Worm (Caenorhabditis elegans) whole organism, late embryonic: ENCODE measurements around the gene ttbk-8.2.

Experiments used
- C38D4.7 ChIP-seq: fragments of 200-800 bp; sonication (Bioruptor generic); optimal IDR thresholded peaks from 2 replicates; lab custom pipeline; 2018; ENCODE audit warnings: mild to moderate bottlenecking, missing genetic modification characterization, moderate library complexity, missing compliant biosample characterization
- F13H6.1 ChIP-seq: sonication (generic microtip); optimal IDR thresholded peaks from 2 replicates; lab custom pipeline; 2016; ENCODE audit warnings: missing genetic modification characterization, missing compliant biosample characterization
- T23F11.4 ChIP-seq: fragments of 200-800 bp; sonication (Bioruptor generic); optimal IDR thresholded peaks from 2 replicates; lab custom pipeline; 2018; ENCODE audit warnings: mild to moderate bottlenecking, missing genetic modification characterization, missing compliant biosample characterization
- Y22D7AL.16 ChIP-seq: sonication (generic microtip); optimal IDR thresholded peaks from 2 replicates; lab custom pipeline; 2016; ENCODE audit warnings: missing genetic modification characterization, missing compliant biosample characterization
- ahr-1 ChIP-seq: sonication (generic microtip); optimal IDR thresholded peaks from 2 replicates; lab custom pipeline; 2016; ENCODE audit warnings: missing genetic modification characterization, missing compliant biosample characterization
- ama-1 ChIP-seq: fragments of 150-350 bp; optimal IDR thresholded peaks from 2 replicates; lab custom pipeline; 2014
- ceh-18 ChIP-seq: sonication (generic microtip); optimal IDR thresholded peaks from 2 replicates; lab custom pipeline; 2016; ENCODE audit warnings: missing genetic modification characterization, missing compliant biosample characterization
- ceh-19 ChIP-seq: fragments of 200-800 bp; sonication (Bioruptor generic); optimal IDR thresholded peaks from 2 replicates; lab custom pipeline; 2018; ENCODE audit warnings: mild to moderate bottlenecking, missing genetic modification characterization, missing compliant biosample characterization
- ceh-2 ChIP-seq: sonication (generic microtip); optimal IDR thresholded peaks from 2 replicates; lab custom pipeline; 2016; ENCODE audit warnings: missing genotype, missing genetic modification characterization, missing compliant biosample characterization
- ceh-24 ChIP-seq: sonication (generic microtip); optimal IDR thresholded peaks from 2 replicates; lab custom pipeline; 2016; ENCODE audit warnings: mild to moderate bottlenecking, missing genetic modification characterization, missing compliant biosample characterization
- ceh-30 ChIP-seq: fragments of 150-350 bp; optimal IDR thresholded peaks from 2 replicates; lab custom pipeline; 2014; ENCODE audit warnings: missing biosample characterization, missing genetic modification characterization
- ceh-45 ChIP-seq: fragments of 200-800 bp; sonication (Bioruptor generic); IDR thresholded peaks from 2 replicates; pipeline ENCODE4 v1.3.6; 2022; ENCODE audit warnings: missing genetic modification reagents, missing genetic modification characterization, missing compliant biosample characterization
- ceh-48 ChIP-seq: sonication (generic microtip); optimal IDR thresholded peaks from 2 replicates; lab custom pipeline; 2016; ENCODE audit warnings: missing genetic modification characterization, inconsistent platforms, missing compliant biosample characterization
- che-1 ChIP-seq: sonication (generic microtip); optimal IDR thresholded peaks from 2 replicates; lab custom pipeline; 2016; ENCODE audit warnings: mild to moderate bottlenecking, missing genetic modification characterization, missing compliant biosample characterization
- eyg-1 ChIP-seq: sonication (generic microtip); optimal IDR thresholded peaks from 2 replicates; lab custom pipeline; 2016; ENCODE audit warnings: missing genotype, missing genetic modification characterization, missing compliant biosample characterization
- fkh-10 ChIP-seq: fragments of 150-350 bp; optimal IDR thresholded peaks from 2 replicates; lab custom pipeline; 2014; ENCODE audit warnings: missing biosample characterization, missing genetic modification reagents, missing genetic modification characterization
- fkh-6 ChIP-seq: sonication (generic microtip); optimal IDR thresholded peaks from 2 replicates; lab custom pipeline; 2016; ENCODE audit warnings: missing genetic modification characterization, missing compliant biosample characterization
- gmeb-2 ChIP-seq: sonication (generic microtip); optimal IDR thresholded peaks from 2 replicates; lab custom pipeline; 2016; ENCODE audit warnings: missing genetic modification characterization, inconsistent platforms, missing compliant biosample characterization
- hlh-15 ChIP-seq: sonication (generic microtip); optimal IDR thresholded peaks from 2 replicates; lab custom pipeline; 2016; ENCODE audit warnings: missing genetic modification characterization, missing compliant biosample characterization
- hlh-30 ChIP-seq: sonication (generic microtip); optimal IDR thresholded peaks from 2 replicates; lab custom pipeline; 2017; ENCODE audit warnings: antibody characterized with exemption, missing genetic modification characterization, missing compliant biosample characterization; ENCODE audit not compliant: insufficient read depth
- hlh-6 ChIP-seq: sonication (generic microtip); optimal IDR thresholded peaks from 2 replicates; lab custom pipeline; 2016; ENCODE audit warnings: missing genotype, missing genetic modification characterization, missing compliant biosample characterization
- hlh-8 ChIP-seq: sonication (generic microtip); optimal IDR thresholded peaks from 2 replicates; lab custom pipeline; 2016; ENCODE audit warnings: missing genotype, missing genetic modification characterization, missing compliant biosample characterization
- mec-3 ChIP-seq: sonication (generic microtip); optimal IDR thresholded peaks from 2 replicates; lab custom pipeline; 2016; ENCODE audit warnings: borderline replicate concordance, missing genetic modification characterization, missing compliant biosample characterization
- nfya-1 ChIP-seq: sonication (generic microtip); optimal IDR thresholded peaks from 2 replicates; lab custom pipeline; 2017; ENCODE audit warnings: missing genetic modification characterization, mild to moderate bottlenecking, missing compliant biosample characterization, antibody characterized with exemption, moderate library complexity
- nhr-11 ChIP-seq: fragments of 150-350 bp; optimal IDR thresholded peaks from 2 replicates; lab custom pipeline; 2014; ENCODE audit warnings: missing biosample characterization, missing genetic modification characterization
- nhr-232 ChIP-seq: sonication (generic microtip); optimal IDR thresholded peaks from 2 replicates; lab custom pipeline; 2016; ENCODE audit warnings: missing genetic modification characterization, missing compliant biosample characterization
- odd-2 ChIP-seq: sonication (generic microtip); optimal IDR thresholded peaks from 2 replicates; lab custom pipeline; 2017; ENCODE audit warnings: antibody characterized with exemption, mild to moderate bottlenecking, missing genetic modification characterization, missing compliant biosample characterization
- ref-2 ChIP-seq: sonication (generic microtip); optimal IDR thresholded peaks from 2 replicates; lab custom pipeline; 2016; ENCODE audit warnings: missing genetic modification characterization, missing compliant biosample characterization
- sdc-2 ChIP-seq: sonication (generic microtip); optimal IDR thresholded peaks from 2 replicates; lab custom pipeline; 2016; ENCODE audit warnings: missing genotype, missing genetic modification characterization, missing compliant biosample characterization
- syd-9 ChIP-seq: sonication (generic microtip); optimal IDR thresholded peaks from 2 replicates; lab custom pipeline; 2016; ENCODE audit warnings: mild to moderate bottlenecking, missing genetic modification characterization, moderate library complexity, missing compliant biosample characterization
- tbx-7 ChIP-seq: sonication (generic microtip); optimal IDR thresholded peaks from 2 replicates; lab custom pipeline; 2016; ENCODE audit warnings: missing genotype, missing genetic modification characterization, missing compliant biosample characterization
- unc-42 ChIP-seq: sonication (generic microtip); optimal IDR thresholded peaks from 2 replicates; lab custom pipeline; 2016; ENCODE audit warnings: missing genotype, missing genetic modification characterization, missing compliant biosample characterization
- ztf-16 ChIP-seq: sonication (generic microtip); optimal IDR thresholded peaks from 2 replicates; lab custom pipeline; 2017; ENCODE audit warnings: missing genetic modification characterization, missing compliant biosample characterization

The ttbk-8.2 gene

DNA sequence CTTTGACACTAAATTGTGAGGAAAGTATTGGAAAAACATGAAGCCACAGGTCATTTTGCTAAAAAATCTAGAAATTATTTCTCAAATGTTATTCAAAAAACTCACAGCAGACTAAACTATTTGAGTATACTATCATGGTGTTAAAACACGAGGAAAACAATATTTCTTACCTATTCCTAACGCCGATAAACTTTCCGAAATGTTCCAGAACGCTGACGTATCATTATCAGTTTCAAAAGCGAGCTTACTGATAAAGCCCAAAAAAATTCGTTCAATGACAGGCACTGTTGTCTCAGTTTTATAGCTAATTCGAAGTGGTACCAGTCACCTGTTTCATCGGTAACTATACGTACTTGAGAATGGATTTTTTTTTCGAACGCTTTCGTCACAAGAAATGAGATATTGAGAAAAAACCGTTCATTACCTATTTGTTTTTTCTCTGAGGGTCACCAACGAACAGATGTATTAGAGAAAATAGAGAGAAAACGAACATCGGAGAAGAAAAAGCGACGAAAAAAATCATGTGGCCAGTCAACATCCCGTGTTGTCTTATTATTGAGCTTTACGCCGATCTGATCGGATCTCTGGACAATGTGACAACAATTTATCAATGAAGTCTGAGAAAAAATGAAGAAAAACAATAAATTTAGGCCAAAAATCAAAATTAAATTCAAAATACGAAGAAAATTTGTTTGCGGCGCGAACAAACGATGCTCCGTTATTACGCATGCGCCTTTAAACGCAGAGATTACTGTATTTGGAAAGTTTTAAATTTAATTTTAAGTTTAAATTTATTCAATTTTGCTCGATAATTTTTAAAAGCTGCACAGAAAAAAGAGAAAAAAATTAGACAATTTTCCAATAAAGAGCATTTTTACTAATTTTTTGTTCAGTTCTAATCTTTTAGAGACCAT is 34.6 kb downstream of the ttbk-8.2 start:
- no peak for TF ChIP-seq F13H6.1

DNA sequence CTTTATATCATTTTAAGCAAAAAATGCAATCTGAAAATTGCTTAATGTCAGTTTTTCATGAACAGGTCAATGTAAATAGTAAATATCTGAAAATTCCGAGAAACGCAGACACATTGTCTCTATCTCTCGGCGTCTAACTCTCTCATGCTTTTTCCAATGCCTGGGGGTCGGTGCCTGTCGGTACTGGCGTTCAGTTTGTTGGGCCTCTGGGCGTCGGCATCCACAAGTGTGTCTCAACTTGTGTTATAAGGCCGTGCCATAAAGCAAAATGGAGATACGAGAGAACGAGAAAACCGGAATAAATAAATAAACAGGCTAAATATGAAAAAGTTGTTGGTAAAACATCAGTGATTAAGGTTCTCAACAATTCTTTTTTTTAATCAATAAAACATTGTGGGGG is 35.5 kb downstream of the ttbk-8.2 start:
- TF ChIP-seq eyg-1, result no peak
- TF ChIP-seq ceh-18 (tag; lab: Kevin White, UChicago), result peak; percentile 2
- TF ChIP-seq, all 69 proteins: peak for 1

DNA sequence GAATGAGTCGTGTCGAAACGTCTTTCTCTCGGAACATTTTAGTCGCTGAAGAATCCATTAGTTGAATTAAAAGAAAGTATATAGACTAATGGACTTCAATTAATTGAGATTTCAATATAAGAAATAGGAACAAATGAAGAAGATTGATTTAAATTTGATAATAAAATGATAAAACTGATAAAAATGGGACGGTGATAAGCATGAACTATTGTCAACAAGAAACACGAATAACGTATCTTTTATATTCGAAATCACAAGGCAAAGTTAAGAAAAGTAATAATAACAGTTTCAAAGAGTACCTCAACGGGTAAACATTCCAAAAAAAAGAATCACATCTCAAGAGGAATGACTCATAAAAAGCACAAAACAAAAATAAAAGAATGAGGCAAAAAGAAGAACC is 37.7 kb downstream of the ttbk-8.2 start, which contains the start of gene T19E7.6:
TSS of gene T19E7.6 (minus strand) at position 45 of the 400 bp plus-strand sequence.
- TF ChIP-seq eyg-1 (no peak), ceh-45 (GFP tag; lab: Robert Waterston, UW) (no peak), fkh-10 (GFP tag; lab: Kevin White, UChicago) (no peak), ceh-24 (tag; lab: Kevin White, UChicago) (no peak), nfya-1 (tag; lab: Kevin White, UChicago) (no peak), hlh-6 (tag; lab: Kevin White, UChicago) (no peak), odd-2 (tag; lab: Kevin White, UChicago) (no peak), ceh-30 (tag; lab: Kevin White, UChicago) (no peak), ztf-16 (tag; lab: Kevin White, UChicago) (no peak), ceh-19 (GFP tag; lab: Kevin White, UChicago) (no peak), gmeb-2 (tag; lab: Kevin White, UChicago) (no peak), hlh-15 (tag; lab: Kevin White, UChicago) (no peak)

DNA sequence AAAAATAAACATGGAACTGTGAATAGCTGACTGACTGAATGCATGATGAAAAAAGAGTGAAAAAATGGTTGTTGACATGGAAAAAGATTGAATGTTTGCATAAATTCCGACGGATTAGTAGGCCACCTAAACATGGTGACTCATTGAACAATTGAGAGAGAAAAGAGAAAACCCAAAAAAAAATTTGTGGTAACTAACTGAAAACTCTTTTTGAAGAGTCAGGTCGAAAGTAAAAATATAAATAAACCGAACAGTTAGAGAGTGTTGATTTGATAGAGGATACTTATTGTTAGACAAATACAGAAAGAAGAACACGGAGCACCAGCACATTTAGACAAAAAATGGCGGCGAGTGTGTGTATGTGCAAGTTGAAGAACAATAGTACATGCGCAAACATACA is 39.6 kb downstream of the ttbk-8.2 start:
- TF ChIP-seq fkh-6 (tag; lab: Kevin White, UChicago) (no peak), T23F11.4 (no peak), hlh-8 (tag; lab: Kevin White, UChicago) (no peak), che-1 (tag; lab: Kevin White, UChicago) (no peak), hlh-30 (tag; lab: Kevin White, UChicago) (no peak), nfya-1 (tag; lab: Kevin White, UChicago) (no peak), syd-9 (no peak), ceh-2 (no peak), ahr-1 (no peak), fkh-10 (GFP tag; lab: Kevin White, UChicago) (no peak), Y22D7AL.16 (tag; lab: Kevin White, UChicago) (no peak), unc-42 (no peak), sdc-2 (no peak), ama-1 (lab: Kevin White, UChicago) (no peak), nhr-11 (tag; lab: Kevin White, UChicago) (no peak), gmeb-2 (tag; lab: Kevin White, UChicago) (no peak), C38D4.7 (GFP tag; lab: Kevin White, UChicago) (no peak), tbx-7 (tag; lab: Kevin White, UChicago) (no peak), ceh-48 (no peak)

DNA sequence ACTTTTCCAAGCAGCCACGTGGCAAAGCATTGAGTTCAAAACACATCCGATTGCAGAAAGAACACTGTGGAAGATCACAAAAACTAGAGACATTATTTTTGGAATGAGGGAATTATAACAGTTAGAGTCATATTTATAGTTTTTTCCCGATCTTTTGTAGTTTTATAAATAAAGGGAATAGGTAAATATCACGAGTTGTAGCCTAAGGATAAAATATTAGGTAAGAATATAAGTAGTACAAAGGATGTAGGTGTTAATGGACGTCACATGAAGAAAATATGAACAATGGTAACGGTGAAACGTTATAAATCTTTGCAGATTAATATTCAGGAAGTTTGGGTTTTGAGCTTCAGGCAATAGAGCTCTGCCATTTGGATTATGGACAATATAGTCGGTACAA is 42.7 kb downstream of the ttbk-8.2 start, which contains the start of gene srd-5:
TSS of gene srd-5 (minus strand) at position 101 of the 400 bp plus-strand sequence.
- TF ChIP-seq nhr-232 (tag; lab: Kevin White, UChicago) (no peak), mec-3 (tag; lab: Kevin White, UChicago) (no peak), ref-2 (tag; lab: Kevin White, UChicago) (no peak), nhr-11 (tag; lab: Kevin White, UChicago) (no peak)
